Worm (Caenorhabditis elegans): Measurements from ENCODE around the gene C39B10.7.

Gene C39B10.7

ce11 chrX:10474998-10475577 is 1.6 kb upstream of the C39B10.7 start, which contains the start of gene elt-4:
TSS of gene elt-4 (plus strand) at chrX:10475527.
- TF ChIP-seq nhr-42 (GFP tag; IDR thresholded peaks at IDR 0.05) (no peak), ces-1 (GFP tag; optimal IDR thresholded peaks at IDR 0.05) (no peak), daf-8 (GFP tag; IDR thresholded peaks at IDR 0.05) (no peak), Y5F2A.4 (GFP tag; optimal IDR thresholded peaks at IDR 0.05) (no peak), lin-38 (GFP tag; IDR thresholded peaks at IDR 0.05) (no peak), pqm-1 (tag; optimal IDR thresholded peaks at IDR 0.05) (peak; percentile 78), hif-1 (tag; optimal IDR thresholded peaks at IDR 0.05) (no peak), ceh-44 (GFP tag; IDR thresholded peaks at IDR 0.05) (no peak), dpl-1 (GFP tag; optimal IDR thresholded peaks at IDR 0.05) (no peak), nhr-25 (tag; optimal IDR thresholded peaks at IDR 0.05; ENCODE audit: borderline replicate concordance, insufficient read depth) (no peak), ceh-32 (tag; optimal IDR thresholded peaks at IDR 0.05; ENCODE audit: poor library complexity) (no peak), gei-8 (GFP tag; optimal IDR thresholded peaks at IDR 0.05) (no peak), tag-97 (GFP tag; IDR thresholded peaks at IDR 0.05) (no peak), php-3 (GFP tag; IDR thresholded peaks at IDR 0.05) (no peak), unc-62 (GFP tag; optimal IDR thresholded peaks at IDR 0.05 in 1 of 2) (no peak), unc-62 (tag; optimal IDR thresholded peaks at IDR 0.05) (no peak), dve-1 (tag; optimal IDR thresholded peaks at IDR 0.05; ENCODE audit: insufficient read depth) (peak; percentile 55), daf-16 (GFP tag; optimal IDR thresholded peaks at IDR 0.05) (peak in 1 of 2 experiments; percentile 3), daf-16 (tag; optimal IDR thresholded peaks at IDR 0.05) (peak; percentile 49), hmg-1.1 (GFP tag; IDR thresholded peaks at IDR 0.05) (no peak), zfp-3 (GFP tag; conservative IDR thresholded peaks at IDR 0.05) (no peak), nhr-41 (GFP tag; IDR thresholded peaks at IDR 0.05) (no peak), nhr-48 (tag; optimal IDR thresholded peaks at IDR 0.05) (no peak), unc-130 (GFP tag; optimal IDR thresholded peaks at IDR 0.05) (no peak)

ce11 chrX:10477172-10477985 is 706 bp downstream of the C39B10.7 start:
- TF ChIP-seq ceh-44 (GFP tag; IDR thresholded peaks at IDR 0.05) (no peak), snpc-1.2 (GFP tag; IDR thresholded peaks at IDR 0.05) (no peak), hlh-11 (tag; optimal IDR thresholded peaks at IDR 0.05) (peak; percentile 79), zfp-2 (tag; optimal IDR thresholded peaks at IDR 0.05) (no peak), unc-62 (GFP tag; optimal IDR thresholded peaks at IDR 0.05 in 1 of 2) (peak in 1 of 2 experiments; percentile 98), unc-62 (tag; optimal IDR thresholded peaks at IDR 0.05) (no peak), F44E2.7 (GFP tag; IDR thresholded peaks at IDR 0.05) (no peak), nhr-28 (tag; optimal IDR thresholded peaks at IDR 0.05) (peak; percentile 84), daf-16 (GFP tag; optimal IDR thresholded peaks at IDR 0.05) (peak in 1 of 2 experiments; percentile 85), daf-16 (tag; optimal IDR thresholded peaks at IDR 0.05) (peak; percentile 98), lin-1 (GFP tag; IDR thresholded peaks at IDR 0.05) (peak; percentile 56; the same call in 1 of the 2 replicates), nhr-77 (tag; optimal IDR thresholded peaks at IDR 0.05) (peak; percentile 27), pqm-1 (tag; optimal IDR thresholded peaks at IDR 0.05) (peak; percentile 96), php-3 (GFP tag; IDR thresholded peaks at IDR 0.05) (peak; percentile 61), nhr-48 (tag; optimal IDR thresholded peaks at IDR 0.05) (peak; percentile 33), lsy-2 (tag; optimal IDR thresholded peaks at IDR 0.05) (peak in 1 of 2 experiments; percentile 19), dmd-6 (GFP tag; IDR thresholded peaks at IDR 0.05) (peak; percentile 57), nhr-102 (tag; optimal IDR thresholded peaks at IDR 0.05) (peak; percentile 46), dve-1 (tag; optimal IDR thresholded peaks at IDR 0.05; ENCODE audit: insufficient read depth) (peak; percentile 83), mep-1 (tag; optimal IDR thresholded peaks at IDR 0.05) (peak; percentile 29)
